Worm (Caenorhabditis elegans) whole organism, L4 larva: Measurements from ENCODE around the gene C15B12.8.

Source experiments
- T26A8.4 ChIP-seq: fragments of 200-800 bp; sonication (Bioruptor generic); IDR thresholded peaks from 2 replicates; pipeline ENCODE4 v1.3.6; 2022; ENCODE audit warnings: missing genetic modification characterization, missing compliant biosample characterization
- Y48G9A.11 ChIP-seq: fragments of 200-800 bp; sonication (Bioruptor generic); IDR thresholded peaks from 2 replicates; pipeline ENCODE4 v1.3.6; 2022; ENCODE audit warnings: missing genetic modification reagents, missing genetic modification characterization, missing compliant biosample characterization
- ZK546.5 ChIP-seq, 2 experiments: sonication (generic microtip); optimal IDR thresholded peaks; 2 replicates each; lab custom pipeline; 2017; ENCODE audit warnings: missing biosample characterization in 2 of 2, missing genetic modification characterization in 2 of 2
- ceh-28 ChIP-seq: fragments of 150-350 bp; optimal IDR thresholded peaks from 2 replicates; lab custom pipeline; 2014; ENCODE audit warnings: missing biosample characterization, missing genetic modification reagents, missing genetic modification characterization
- ces-1 ChIP-seq: fragments of 150-350 bp; sonication (generic microtip); optimal IDR thresholded peaks from 4 replicates; lab custom pipeline; 2014; ENCODE audit warnings: missing biosample characterization, missing genetic modification reagents, missing genetic modification characterization
- cey-2 ChIP-seq: sonication (generic microtip); optimal IDR thresholded peaks from 3 replicates; lab custom pipeline; 2017; ENCODE audit warnings: missing genetic modification characterization, mild to moderate bottlenecking, missing compliant biosample characterization, antibody characterized with exemption, borderline replicate concordance; ENCODE audit not compliant: insufficient read depth
- daf-8 ChIP-seq: fragments of 200-800 bp; sonication (Bioruptor generic); IDR thresholded peaks from 2 replicates; pipeline ENCODE4 v1.3.6; 2022; ENCODE audit warnings: missing genetic modification characterization, missing compliant biosample characterization
- dmd-9 ChIP-seq: fragments of 200-800 bp; sonication (Bioruptor generic); IDR thresholded peaks from 2 replicates; pipeline ENCODE4 v1.3.6; 2022; ENCODE audit warnings: missing genetic modification reagents, missing genetic modification characterization, missing compliant biosample characterization
- dve-1 ChIP-seq: sonication (generic microtip); optimal IDR thresholded peaks from 2 replicates; lab custom pipeline; 2017; ENCODE audit warnings: antibody characterized with exemption, mild to moderate bottlenecking, missing genetic modification characterization, missing compliant biosample characterization; ENCODE audit not compliant: insufficient read depth
- egl-43 ChIP-seq: fragments of 200-800 bp; sonication (Bioruptor generic); IDR thresholded peaks from 2 replicates; pipeline ENCODE4 v1.3.6; 2022; ENCODE audit warnings: missing genetic modification reagents, missing genetic modification characterization, missing compliant biosample characterization
- hmg-1.1 ChIP-seq: fragments of 200-800 bp; sonication (Bioruptor generic); IDR thresholded peaks from 2 replicates; pipeline ENCODE4 v1.3.6; 2022; ENCODE audit warnings: missing genetic modification reagents, missing genetic modification characterization, missing compliant biosample characterization
- lin-13 ChIP-seq: fragments of 150-350 bp; optimal IDR thresholded peaks from 2 replicates; lab custom pipeline; 2014; ENCODE audit warnings: missing biosample characterization, missing genetic modification reagents, missing genetic modification characterization
- lin-29 ChIP-seq: fragments of 200-800 bp; sonication (Bioruptor generic); IDR thresholded peaks from 2 replicates; pipeline ENCODE4 v1.3.6; 2022; ENCODE audit warnings: missing genetic modification reagents, missing genetic modification characterization, missing compliant biosample characterization
- lin-38 ChIP-seq: fragments of 200-800 bp; sonication (Bioruptor generic); IDR thresholded peaks from 2 replicates; pipeline ENCODE4 v1.3.6; 2022; ENCODE audit warnings: missing genetic modification reagents, missing genetic modification characterization, missing compliant biosample characterization
- lsy-2 ChIP-seq, 2 experiments: fragments of 150-350 bp in 1 of 2; sonication (generic microtip) in 1 of 2; optimal IDR thresholded peaks; 2 replicates each; lab custom pipeline; 2014 to 2017; ENCODE audit warnings: missing biosample characterization in 2 of 2, missing genetic modification characterization in 2 of 2
- madf-5 ChIP-seq, 2 experiments: fragments of 200-800 bp; sonication (Bioruptor generic); IDR thresholded peaks; 2 replicates each; pipeline ENCODE4 v1.3.6; 2022; ENCODE audit warnings: missing compliant biosample characterization in 2 of 2, missing genetic modification characterization in 2 of 2
- mdl-1 ChIP-seq, 2 experiments: fragments of 150-350 bp in 1 of 2; sonication (generic microtip) in 1 of 2; optimal IDR thresholded peaks; 2 replicates each; lab custom pipeline; 2014 to 2017; ENCODE audit warnings: missing biosample characterization in 2 of 2, missing genetic modification characterization in 2 of 2
- mep-1 ChIP-seq: fragments of 150-350 bp; sonication (generic microtip); optimal IDR thresholded peaks from 3 replicates; lab custom pipeline; 2014; ENCODE audit warnings: missing biosample characterization, missing genetic modification characterization
- mxl-2 ChIP-seq: fragments of 200-800 bp; sonication (Bioruptor generic); conservative IDR thresholded peaks from 2 replicates; pipeline ENCODE4 v1.3.6; 2022; ENCODE audit warnings: missing genetic modification reagents, missing genetic modification characterization, missing compliant biosample characterization
- nhr-11 ChIP-seq: fragments of 150-350 bp; optimal IDR thresholded peaks from 2 replicates; lab custom pipeline; 2014; ENCODE audit warnings: missing biosample characterization, missing genetic modification characterization
- nhr-111 ChIP-seq: fragments of 200-800 bp; sonication (Bioruptor generic); optimal IDR thresholded peaks from 2 replicates; lab custom pipeline; 2018; ENCODE audit warnings: mild to moderate bottlenecking, missing genetic modification characterization, missing compliant biosample characterization
- nhr-28 ChIP-seq: fragments of 150-350 bp; optimal IDR thresholded peaks from 2 replicates; lab custom pipeline; 2014; ENCODE audit warnings: missing biosample characterization, missing genetic modification characterization
- nhr-41 ChIP-seq: fragments of 200-800 bp; sonication (Bioruptor generic); IDR thresholded peaks from 2 replicates; pipeline ENCODE4 v1.3.6; 2022; ENCODE audit warnings: missing genetic modification reagents, missing genetic modification characterization, missing compliant biosample characterization
- pha-4 ChIP-seq, 2 experiments: fragments of 150-350 bp in 1 of 2; fragments of 200-800 bp in 1 of 2; sonication (Bioruptor generic) in 1 of 2; IDR thresholded peaks in 1 of 2; optimal IDR thresholded peaks in 1 of 2; 2 replicates each; pipeline versions ENCODE4 v1.3.6 to Lab custom; 2014 to 2022; ENCODE audit warnings: missing genetic modification characterization in 2 of 2, missing genetic modification reagents in 2 of 2, missing biosample characterization in 1 of 2, missing compliant biosample characterization in 1 of 2
- php-3 ChIP-seq: fragments of 200-800 bp; sonication (Bioruptor generic); IDR thresholded peaks from 2 replicates; pipeline ENCODE4 v1.3.6; 2022; ENCODE audit warnings: missing genetic modification reagents, missing genetic modification characterization, missing compliant biosample characterization
- pqm-1 ChIP-seq: sonication (generic microtip); optimal IDR thresholded peaks from 2 replicates; lab custom pipeline; 2017; ENCODE audit warnings: missing biosample characterization, missing genetic modification characterization
- sdz-12 ChIP-seq: fragments of 200-800 bp; sonication (Bioruptor generic); optimal IDR thresholded peaks from 2 replicates; lab custom pipeline; 2018; ENCODE audit warnings: mild to moderate bottlenecking, missing genetic modification characterization, missing compliant biosample characterization
- set-16 ChIP-seq: fragments of 200-800 bp; sonication (Bioruptor generic); IDR thresholded peaks from 2 replicates; pipeline ENCODE4 v1.3.6; 2022; ENCODE audit warnings: missing genetic modification reagents, missing genetic modification characterization, missing compliant biosample characterization
- tra-1 ChIP-seq: fragments of 200-800 bp; sonication (Bioruptor generic); IDR thresholded peaks from 2 replicates; pipeline ENCODE4 v1.3.6; 2022; ENCODE audit warnings: missing genetic modification reagents, missing genetic modification characterization, missing compliant biosample characterization
- unc-39 ChIP-seq: sonication (generic microtip); optimal IDR thresholded peaks from 2 replicates; lab custom pipeline; 2017; ENCODE audit warnings: missing biosample characterization, missing genetic modification characterization
- unc-62 ChIP-seq, 3 experiments: fragments of 150-350 bp in 1 of 3; sonication (generic microtip); optimal IDR thresholded peaks in 2 of 3; peaks in 1 of 3; 1 replicate in 1 of 3; 2 replicates in 2 of 3; lab custom pipeline; 2014 to 2017; ENCODE audit warnings: missing biosample characterization in 3 of 3, missing genetic modification characterization in 3 of 3, missing genetic modification reagents in 3 of 3, missing genotype in 1 of 3
- vab-7 ChIP-seq: fragments of 200-800 bp; sonication (Bioruptor generic); IDR thresholded peaks from 2 replicates; pipeline ENCODE4 v1.3.6; 2022; ENCODE audit warnings: missing genetic modification reagents, missing genetic modification characterization, missing compliant biosample characterization
- zfp-2 ChIP-seq: sonication (generic microtip); optimal IDR thresholded peaks from 2 replicates; lab custom pipeline; 2016; ENCODE audit warnings: mild to moderate bottlenecking, missing genetic modification characterization, missing compliant biosample characterization
- ztf-7 ChIP-seq: fragments of 150-350 bp; optimal IDR thresholded peaks from 2 replicates; lab custom pipeline; 2014; ENCODE audit warnings: missing biosample characterization, missing genetic modification characterization

C15B12.8 gene

ce11 chrX:6462995-6463462 lies 11.0 kb upstream of the C15B12.8 start, which contains the start of gene C15B12.2 (continued):
- TF ChIP-seq cey-2 (tag; lab: Kevin White, UChicago) (no peak), unc-39 (tag; lab: Kevin White, UChicago) (no peak), ZK546.5 (tag; optimal IDR thresholded peaks at IDR 0.05; lab: Kevin White, UChicago) (no peak), lsy-2 (tag; optimal IDR thresholded peaks at IDR 0.05; lab: Kevin White, UChicago) (no peak), lin-29 (GFP tag; lab: Robert Waterston, UW) (no peak), nhr-111 (GFP tag; lab: Kevin White, UChicago) (no peak), madf-5 (GFP tag; IDR thresholded peaks at IDR 0.05; lab: Robert Waterston, UW) (no peak), pqm-1 (tag; lab: Kevin White, UChicago) (peak; percentile 84), daf-8 (GFP tag; lab: Robert Waterston, UW) (no peak), lin-38 (GFP tag; lab: Robert Waterston, UW) (no peak), unc-62 (GFP tag; optimal IDR thresholded peaks at IDR 0.05 in 1 of 2; lab: Kevin White, UChicago) (no peak), unc-62 (tag; optimal IDR thresholded peaks at IDR 0.05; lab: Kevin White, UChicago) (no peak), hmg-1.1 (no peak), zfp-2 (tag; lab: Kevin White, UChicago) (no peak), vab-7 (no peak), mep-1 (tag; lab: Kevin White, UChicago) (no peak), lin-13 (no peak), ztf-7 (tag; lab: Kevin White, UChicago) (no peak), sdz-12 (GFP tag; lab: Kevin White, UChicago) (no peak)

ce11 chrX:6467462-6467861 lies 6.6 kb upstream of the C15B12.8 start, which contains the start of gene C15B12.3:
TSS of gene C15B12.3 (minus strand) at chrX:6467562.
- TF ChIP-seq unc-62 (GFP tag; optimal IDR thresholded peaks at IDR 0.05 in 1 of 2; lab: Kevin White, UChicago) (peak in 1 of 2 experiments; percentile 57), unc-62 (tag; optimal IDR thresholded peaks at IDR 0.05; lab: Kevin White, UChicago) (no peak), Y48G9A.11 (GFP tag; lab: Robert Waterston, UW) (no peak)

- peak in 1 of 2 experiments; percentile 42 for TF ChIP-seq unc-62 (GFP tag; optimal IDR thresholded peaks at IDR 0.05 in 1 of 2; lab: Kevin White, UChicago)
- TF ChIP-seq unc-62 (tag; optimal IDR thresholded peaks at IDR 0.05; lab: Kevin White, UChicago) = no peak
- no peak for TF ChIP-seq dmd-9 (GFP tag; lab: Robert Waterston, UW)
Measured at ce11 chrX:6468499-6468898, 5.6 kb upstream of the C15B12.8 start, which contains the start of gene C15B12.9. TSS of gene C15B12.9 (plus strand) at chrX:6468799.

- TF ChIP-seq mxl-2 (GFP tag; lab: Robert Waterston, UW) (no peak), dve-1 (tag; lab: Kevin White, UChicago) (peak; percentile 36), nhr-28 (peak; percentile 22), ceh-28 (tag; lab: Kevin White, UChicago) (no peak), php-3 (GFP tag; lab: Robert Waterston, UW) (peak; percentile 70), T26A8.4 (GFP tag; lab: Robert Waterston, UW) (no peak), mdl-1 (tag; optimal IDR thresholded peaks at IDR 0.05; lab: Kevin White, UChicago) (no peak), set-16 (GFP tag; lab: Robert Waterston, UW) (no peak), nhr-41 (no peak), pha-4 (GFP tag; IDR thresholded peaks at IDR 0.05; lab: Robert Waterston, UW) (no peak), pha-4 (tag; optimal IDR thresholded peaks at IDR 0.05; lab: Kevin White, UChicago) (no peak), zfp-2 (tag; lab: Kevin White, UChicago) (no peak), pqm-1 (tag; lab: Kevin White, UChicago) (peak; percentile 16), nhr-11 (tag; lab: Kevin White, UChicago) (no peak), egl-43 (GFP tag; lab: Robert Waterston, UW) (no peak), ces-1 (GFP tag; lab: Kevin White, UChicago) (no peak), tra-1 (GFP tag; lab: Robert Waterston, UW) (no peak)
Measured at ce11 chrX:6476540-6476939, 2.5 kb downstream of the C15B12.8 start, which contains the start of gene C15B12.1. TSS of gene C15B12.1 (plus strand) at chrX:6476810.
